Worm (Caenorhabditis elegans) whole organism, late embryonic: ENCODE measurements around the gene C56E6.2.

Source experiments
- C38D4.7 ChIP-seq: fragments of 200-800 bp; sonication (Bioruptor generic); optimal IDR thresholded peaks from 2 replicates; lab custom pipeline; 2018; ENCODE audit warnings: mild to moderate bottlenecking, missing genetic modification characterization, moderate library complexity, missing compliant biosample characterization
- K09A11.1 ChIP-seq: sonication (generic microtip); optimal IDR thresholded peaks from 2 replicates; lab custom pipeline; 2017; ENCODE audit warnings: antibody characterized with exemption, mild to moderate bottlenecking, missing genetic modification characterization, missing compliant biosample characterization; ENCODE audit not compliant: insufficient read depth
- Y22D7AL.16 ChIP-seq: sonication (generic microtip); optimal IDR thresholded peaks from 2 replicates; lab custom pipeline; 2016; ENCODE audit warnings: missing genetic modification characterization, missing compliant biosample characterization
- ceh-14 ChIP-seq: sonication (generic microtip); optimal IDR thresholded peaks from 2 replicates; lab custom pipeline; 2016; ENCODE audit warnings: missing genotype, missing genetic modification characterization, missing compliant biosample characterization
- ceh-18 ChIP-seq: sonication (generic microtip); optimal IDR thresholded peaks from 2 replicates; lab custom pipeline; 2016; ENCODE audit warnings: missing genetic modification characterization, missing compliant biosample characterization
- ceh-31 ChIP-seq: sonication (generic microtip); optimal IDR thresholded peaks from 2 replicates; lab custom pipeline; 2016; ENCODE audit warnings: missing genetic modification characterization, missing compliant biosample characterization
- ceh-34 ChIP-seq: sonication (generic microtip); optimal IDR thresholded peaks from 2 replicates; lab custom pipeline; 2016; ENCODE audit warnings: mild to moderate bottlenecking, missing genetic modification characterization, missing compliant biosample characterization
- ceh-45 ChIP-seq: fragments of 200-800 bp; sonication (Bioruptor generic); IDR thresholded peaks from 2 replicates; pipeline ENCODE4 v1.3.6; 2022; ENCODE audit warnings: missing genetic modification reagents, missing genetic modification characterization, missing compliant biosample characterization
- ceh-48 ChIP-seq: sonication (generic microtip); optimal IDR thresholded peaks from 2 replicates; lab custom pipeline; 2016; ENCODE audit warnings: missing genetic modification characterization, inconsistent platforms, missing compliant biosample characterization
- ceh-6 ChIP-seq: fragments of 200-800 bp; sonication (Bioruptor generic); optimal IDR thresholded peaks from 2 replicates; lab custom pipeline; 2018; ENCODE audit warnings: mild to moderate bottlenecking, missing genetic modification characterization, missing compliant biosample characterization
- ceh-9 ChIP-seq: sonication (generic microtip); optimal IDR thresholded peaks from 2 replicates; lab custom pipeline; 2016; ENCODE audit warnings: mild to moderate bottlenecking, missing genetic modification characterization, inconsistent platforms, missing compliant biosample characterization
- che-1 ChIP-seq: sonication (generic microtip); optimal IDR thresholded peaks from 2 replicates; lab custom pipeline; 2016; ENCODE audit warnings: mild to moderate bottlenecking, missing genetic modification characterization, missing compliant biosample characterization
- dmd-4 ChIP-seq: sonication (generic microtip); optimal IDR thresholded peaks from 2 replicates; lab custom pipeline; 2016; ENCODE audit warnings: borderline replicate concordance, missing genetic modification characterization, missing compliant biosample characterization
- dve-1 ChIP-seq: sonication (generic microtip); optimal IDR thresholded peaks from 2 replicates; lab custom pipeline; 2017; ENCODE audit warnings: antibody characterized with exemption, mild to moderate bottlenecking, missing genetic modification characterization, missing compliant biosample characterization
- elt-4 ChIP-seq: sonication (generic microtip); optimal IDR thresholded peaks from 2 replicates; lab custom pipeline; 2016; ENCODE audit warnings: missing genetic modification characterization, missing compliant biosample characterization
- fkh-6 ChIP-seq: sonication (generic microtip); optimal IDR thresholded peaks from 2 replicates; lab custom pipeline; 2016; ENCODE audit warnings: missing genetic modification characterization, missing compliant biosample characterization
- gmeb-2 ChIP-seq: sonication (generic microtip); optimal IDR thresholded peaks from 2 replicates; lab custom pipeline; 2016; ENCODE audit warnings: missing genetic modification characterization, inconsistent platforms, missing compliant biosample characterization
- hlh-30 ChIP-seq: sonication (generic microtip); optimal IDR thresholded peaks from 2 replicates; lab custom pipeline; 2017; ENCODE audit warnings: antibody characterized with exemption, missing genetic modification characterization, missing compliant biosample characterization; ENCODE audit not compliant: insufficient read depth
- hlh-6 ChIP-seq: sonication (generic microtip); optimal IDR thresholded peaks from 2 replicates; lab custom pipeline; 2016; ENCODE audit warnings: missing genotype, missing genetic modification characterization, missing compliant biosample characterization
- lim-6 ChIP-seq: sonication (generic microtip); optimal IDR thresholded peaks from 2 replicates; lab custom pipeline; 2016; ENCODE audit warnings: missing genetic modification characterization, missing compliant biosample characterization
- lin-11 ChIP-seq: fragments of 200-800 bp; sonication (Bioruptor generic); optimal IDR thresholded peaks from 2 replicates; lab custom pipeline; 2018; ENCODE audit warnings: mild to moderate bottlenecking, missing genetic modification characterization, missing compliant biosample characterization
- madf-2 ChIP-seq: sonication (generic microtip); optimal IDR thresholded peaks from 2 replicates; lab custom pipeline; 2017; ENCODE audit warnings: missing genetic modification characterization, missing compliant biosample characterization
- mec-3 ChIP-seq: sonication (generic microtip); optimal IDR thresholded peaks from 2 replicates; lab custom pipeline; 2016; ENCODE audit warnings: borderline replicate concordance, missing genetic modification characterization, missing compliant biosample characterization
- nfya-1 ChIP-seq: sonication (generic microtip); optimal IDR thresholded peaks from 2 replicates; lab custom pipeline; 2017; ENCODE audit warnings: missing genetic modification characterization, mild to moderate bottlenecking, missing compliant biosample characterization, antibody characterized with exemption, moderate library complexity
- nhr-11 ChIP-seq: fragments of 150-350 bp; optimal IDR thresholded peaks from 2 replicates; lab custom pipeline; 2014; ENCODE audit warnings: missing biosample characterization, missing genetic modification characterization
- nhr-232 ChIP-seq: sonication (generic microtip); optimal IDR thresholded peaks from 2 replicates; lab custom pipeline; 2016; ENCODE audit warnings: missing genetic modification characterization, missing compliant biosample characterization
- pat-9 ChIP-seq: fragments of 200-800 bp; sonication (Bioruptor generic); optimal IDR thresholded peaks from 2 replicates; lab custom pipeline; 2018; ENCODE audit warnings: mild to moderate bottlenecking, missing genetic modification characterization, moderate library complexity, missing compliant biosample characterization
- pax-1 ChIP-seq: fragments of 150-350 bp; optimal IDR thresholded peaks from 2 replicates; lab custom pipeline; 2014; ENCODE audit warnings: missing biosample characterization, missing genetic modification characterization
- pha-2 ChIP-seq: sonication (generic microtip); optimal IDR thresholded peaks from 2 replicates; lab custom pipeline; 2017; ENCODE audit warnings: mild to moderate bottlenecking, missing genetic modification characterization, missing compliant biosample characterization
- pha-4 ChIP-seq: fragments of 150-350 bp; optimal IDR thresholded peaks from 2 replicates; lab custom pipeline; 2018; ENCODE audit warnings: missing biosample characterization, missing genetic modification reagents, missing genetic modification characterization
- pqm-1 ChIP-seq: sonication (generic microtip); optimal IDR thresholded peaks from 2 replicates; lab custom pipeline; 2016; ENCODE audit warnings: missing genetic modification characterization, missing compliant biosample characterization
- ref-2 ChIP-seq: sonication (generic microtip); optimal IDR thresholded peaks from 2 replicates; lab custom pipeline; 2016; ENCODE audit warnings: missing genetic modification characterization, missing compliant biosample characterization
- rnt-1 ChIP-seq: sonication (generic microtip); optimal IDR thresholded peaks from 2 replicates; lab custom pipeline; 2016; ENCODE audit warnings: missing genetic modification characterization, missing compliant biosample characterization
- sdc-2 ChIP-seq: sonication (generic microtip); optimal IDR thresholded peaks from 2 replicates; lab custom pipeline; 2016; ENCODE audit warnings: missing genotype, missing genetic modification characterization, missing compliant biosample characterization
- sox-4 ChIP-seq: sonication (generic microtip); optimal IDR thresholded peaks from 2 replicates; lab custom pipeline; 2017; ENCODE audit warnings: mild to moderate bottlenecking, missing genetic modification characterization, inconsistent platforms, missing compliant biosample characterization
- tbx-2 ChIP-seq: sonication (generic microtip); optimal IDR thresholded peaks from 2 replicates; lab custom pipeline; 2016; ENCODE audit warnings: missing genetic modification characterization, missing compliant biosample characterization
- unc-42 ChIP-seq: sonication (generic microtip); optimal IDR thresholded peaks from 2 replicates; lab custom pipeline; 2016; ENCODE audit warnings: missing genotype, missing genetic modification characterization, missing compliant biosample characterization
- unc-55 ChIP-seq: sonication (generic microtip); optimal IDR thresholded peaks from 2 replicates; lab custom pipeline; 2017; ENCODE audit warnings: missing biosample characterization, missing genetic modification reagents, missing genetic modification characterization
- zip-5 ChIP-seq: sonication (generic microtip); optimal IDR thresholded peaks from 2 replicates; lab custom pipeline; 2016; ENCODE audit warnings: missing genetic modification characterization, missing compliant biosample characterization

The C56E6.2 gene

ce11 chrII:6535957-6536424 lies 11.3 kb downstream of the C56E6.2 start, which contains the start of gene utp-20:
Gene utp-20, plus strand, starts transcription at chrII:6536374.
- no peak for TF ChIP-seq dve-1
- no peak for TF ChIP-seq tbx-2
- no peak for TF ChIP-seq C38D4.7 (GFP tag; lab: Kevin White, UChicago)
- no peak for TF ChIP-seq pha-4 (tag; lab: Kevin White, UChicago)
- TF ChIP-seq lim-6 (tag; lab: Kevin White, UChicago) = no peak
- TF ChIP-seq ceh-34 (tag; lab: Kevin White, UChicago) = no peak
- no peak for TF ChIP-seq lin-11 (tag; lab: Kevin White, UChicago)
- no peak for TF ChIP-seq che-1
- TF ChIP-seq dmd-4 (tag; lab: Kevin White, UChicago) = no peak
- no peak for TF ChIP-seq zip-5 (tag; lab: Kevin White, UChicago)
- TF ChIP-seq hlh-30 (tag; lab: Kevin White, UChicago) = peak; percentile 70
- no peak for TF ChIP-seq mec-3 (tag; lab: Kevin White, UChicago)
- TF ChIP-seq nfya-1 (tag; lab: Kevin White, UChicago) = peak; percentile 5
- TF ChIP-seq ceh-14 = no peak
- TF ChIP-seq pha-2 (tag; lab: Kevin White, UChicago) = no peak
- no peak for TF ChIP-seq pqm-1 (tag; lab: Kevin White, UChicago)
- peak; percentile 81 for TF ChIP-seq unc-42 (tag; lab: Kevin White, UChicago)
- TF ChIP-seq ceh-45 (GFP tag; lab: Robert Waterston, UW) = no peak
- TF ChIP-seq ceh-6 (GFP tag; lab: Kevin White, UChicago) = no peak
- TF ChIP-seq unc-55 (GFP tag; lab: Kevin White, UChicago) = no peak
- no peak for TF ChIP-seq hlh-6
- TF ChIP-seq K09A11.1 (tag; lab: Kevin White, UChicago) = no peak
- no peak for TF ChIP-seq gmeb-2 (tag; lab: Kevin White, UChicago)
- TF ChIP-seq ref-2 (tag; lab: Kevin White, UChicago) = no peak
- no peak for TF ChIP-seq nhr-232 (tag; lab: Kevin White, UChicago)
- TF ChIP-seq elt-4 = no peak
- no peak for TF ChIP-seq madf-2 (tag; lab: Kevin White, UChicago)
- peak; percentile 26 for TF ChIP-seq ceh-31 (tag; lab: Kevin White, UChicago)
- TF ChIP-seq ceh-18 = no peak
- no peak for TF ChIP-seq ceh-48 (tag; lab: Kevin White, UChicago)
- TF ChIP-seq pax-1 (tag; lab: Kevin White, UChicago) = no peak
- TF ChIP-seq, all 69 proteins: peak for 4

DNA sequence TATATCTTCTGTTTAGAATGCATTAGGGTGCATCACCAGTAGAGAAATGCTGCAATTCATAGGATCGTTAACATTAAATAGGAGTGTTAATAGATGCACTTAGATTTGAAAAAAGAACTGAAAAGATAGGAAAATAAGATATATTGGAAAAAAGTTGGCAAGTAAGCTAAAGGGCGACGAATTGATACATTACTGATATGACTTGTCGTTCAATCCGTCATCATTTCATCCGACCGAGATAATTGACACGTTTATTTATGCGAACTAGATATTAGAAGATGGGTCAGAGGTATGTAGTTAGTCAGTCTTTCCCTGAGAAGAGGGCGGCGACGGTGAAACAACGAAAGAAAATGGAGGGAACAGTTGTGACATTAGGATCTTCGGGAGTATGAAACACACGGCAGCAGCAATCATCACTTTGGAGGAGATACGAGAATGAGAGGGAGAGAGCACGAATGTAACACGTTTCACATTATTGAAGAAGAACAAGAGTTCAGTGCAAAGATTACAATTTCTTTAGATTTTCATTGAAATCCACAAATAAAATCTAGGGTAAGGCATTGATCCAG lies 20.2 kb downstream of the C56E6.2 start, which contains the start of gene lron-15:
Gene lron-15 (minus strand): TSS at position 51 of the 569 bp plus-strand sequence.
- no peak for TF ChIP-seq ceh-14
- peak; percentile 21 for TF ChIP-seq rnt-1 (tag; lab: Kevin White, UChicago)
- TF ChIP-seq unc-55 (GFP tag; lab: Kevin White, UChicago) = peak; percentile 50
- TF ChIP-seq Y22D7AL.16 (tag; lab: Kevin White, UChicago) = no peak

DNA sequence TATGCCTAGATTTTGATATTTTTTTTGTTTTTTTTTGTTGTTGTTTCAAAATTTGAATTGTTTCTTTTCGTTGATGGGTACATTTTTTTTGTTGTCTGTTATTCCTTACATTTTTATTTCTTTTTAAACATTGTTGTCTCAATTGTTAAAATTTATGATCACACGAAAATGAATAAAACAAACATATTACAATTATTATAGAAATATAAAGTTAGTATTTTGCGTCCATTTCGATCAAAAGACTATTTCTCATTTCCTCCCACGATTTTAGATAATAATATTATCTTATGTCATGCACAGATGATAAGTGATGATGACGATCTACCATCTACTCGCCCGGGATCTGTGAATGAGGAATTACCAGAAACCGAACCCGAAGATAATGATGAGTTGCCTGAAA lies 29.9 kb downstream of the C56E6.2 start, which contains the start of gene wrn-1:
Gene wrn-1 (plus strand): TSS at position 301 of the 400 bp plus-strand sequence.
- TF ChIP-seq hlh-6 (no peak), pha-4 (tag; lab: Kevin White, UChicago) (no peak), nhr-11 (no peak), sox-4 (tag; lab: Kevin White, UChicago) (no peak), elt-4 (no peak), sdc-2 (tag; lab: Kevin White, UChicago) (no peak), ceh-9 (tag; lab: Kevin White, UChicago) (no peak), ceh-48 (tag; lab: Kevin White, UChicago) (no peak), dve-1 (no peak), pat-9 (no peak), fkh-6 (tag; lab: Kevin White, UChicago) (no peak)
